Worm (Caenorhabditis elegans) whole organism, L1 larva: ENCODE results near the gene wht-7.

Source experiments
- C04F5.9 ChIP-seq: sonication (generic microtip); optimal IDR thresholded peaks from 2 replicates; lab custom pipeline; 2016; ENCODE audit warnings: missing genetic modification characterization, missing compliant biosample characterization
- aly-2 ChIP-seq: fragments of 150-350 bp; optimal IDR thresholded peaks from 2 replicates; lab custom pipeline; 2014; ENCODE audit warnings: missing biosample characterization, missing genetic modification characterization
- ceh-90 ChIP-seq: sonication (generic microtip); optimal IDR thresholded peaks from 2 replicates; lab custom pipeline; 2016; ENCODE audit warnings: missing genetic modification characterization, missing compliant biosample characterization
- dpl-1 ChIP-seq, 3 experiments: fragments of 150-350 bp in 2 of 3; sonication (generic microtip) in 1 of 3; optimal IDR thresholded peaks; 2 replicates each; lab custom pipeline; 2014 to 2017; ENCODE audit warnings: missing biosample characterization in 3 of 3, missing genetic modification characterization in 3 of 3, missing genetic modification reagents in 3 of 3
- fkh-10 ChIP-seq: sonication (generic microtip); optimal IDR thresholded peaks from 2 replicates; lab custom pipeline; 2017; ENCODE audit warnings: missing biosample characterization, missing genetic modification reagents, missing genetic modification characterization
- lir-3 ChIP-seq: sonication (generic microtip); optimal IDR thresholded peaks from 2 replicates; lab custom pipeline; 2016; ENCODE audit warnings: mild to moderate bottlenecking, missing genetic modification characterization, moderate library complexity, missing compliant biosample characterization; ENCODE audit not compliant: poor library complexity
- lsy-2 ChIP-seq, 2 experiments: fragments of 150-350 bp; optimal IDR thresholded peaks; 2 replicates each; lab custom pipeline; 2014; ENCODE audit warnings: missing biosample characterization in 2 of 2, missing genetic modification characterization in 2 of 2
- mdl-1 ChIP-seq, 2 experiments: fragments of 150-350 bp; optimal IDR thresholded peaks; 2 replicates each; lab custom pipeline; 2014 to 2017; ENCODE audit warnings: missing biosample characterization in 2 of 2, missing genetic modification characterization in 2 of 2, inconsistent platforms in 1 of 2
- nhr-77 ChIP-seq: fragments of 150-350 bp; optimal IDR thresholded peaks from 2 replicates; lab custom pipeline; 2014; ENCODE audit warnings: missing biosample characterization, missing genetic modification characterization
- pqm-1 ChIP-seq: sonication (generic microtip); optimal IDR thresholded peaks from 3 replicates; lab custom pipeline; 2017; ENCODE audit warnings: missing biosample characterization, missing genetic modification characterization
- snpc-4 ChIP-seq: fragments of 150-350 bp; optimal IDR thresholded peaks from 2 replicates; lab custom pipeline; 2014; ENCODE audit warnings: missing biosample characterization, missing genetic modification characterization
- unc-62 ChIP-seq: fragments of 150-350 bp; optimal IDR thresholded peaks from 2 replicates; lab custom pipeline; 2014; ENCODE audit warnings: missing biosample characterization, missing genetic modification reagents, missing genetic modification characterization
- zip-4 ChIP-seq: fragments of 200-800 bp; sonication (Bioruptor generic); optimal IDR thresholded peaks from 2 replicates; lab custom pipeline; 2018; ENCODE audit warnings: mild to moderate bottlenecking, missing genetic modification characterization, moderate library complexity, missing compliant biosample characterization
- ztf-4 ChIP-seq: fragments of 150-350 bp; optimal IDR thresholded peaks from 2 replicates; lab custom pipeline; 2014; ENCODE audit warnings: missing biosample characterization, missing genetic modification characterization

- TF ChIP-seq dpl-1 (GFP tag; optimal IDR thresholded peaks at IDR 0.05; lab: Kevin White, UChicago) (no peak), ztf-4 (tag; lab: Kevin White, UChicago) (no peak), lir-3 (tag; lab: Kevin White, UChicago) (no peak), lsy-2 (tag; optimal IDR thresholded peaks at IDR 0.05; lab: Kevin White, UChicago) (no peak), C04F5.9 (tag; lab: Kevin White, UChicago) (no peak), unc-62 (no peak), fkh-10 (GFP tag; lab: Kevin White, UChicago) (no peak), pqm-1 (tag; lab: Kevin White, UChicago) (no peak), zip-4 (GFP tag; lab: Kevin White, UChicago) (no peak), nhr-77 (tag; lab: Kevin White, UChicago) (no peak), ceh-90 (tag; lab: Kevin White, UChicago) (no peak), mdl-1 (tag; optimal IDR thresholded peaks at IDR 0.05; lab: Kevin White, UChicago) (no peak), aly-2 (tag; lab: Kevin White, UChicago) (no peak), snpc-4 (tag; lab: Kevin White, UChicago) (no peak)
Measured at ce11 chrIII:6194480-6194879, 45.1 kb upstream of the wht-7 start, which contains the start of gene ugt-66.
